Fruit fly (Drosophila melanogaster) whole organism, prepupa: ENCODE results near the gene Rab40.

Experiments used
- Blimp-1 ChIP-seq: fragments of 200-800 bp; sonication (Bioruptor generic); optimal IDR thresholded peaks from 3 replicates; lab custom pipeline; 2017; ENCODE audit warnings: missing biosample characterization, missing genetic modification characterization, mild to moderate bottlenecking, moderate library complexity, missing genetic modification reagents
- CG10631 ChIP-seq: fragments of 200-800 bp; sonication (Bioruptor generic); optimal IDR thresholded peaks from 2 replicates; lab custom pipeline; 2016; ENCODE audit warnings: missing biosample characterization, missing genetic modification characterization
- CG10669 ChIP-seq: fragments of 200-800 bp; sonication (Bioruptor generic); optimal IDR thresholded peaks from 3 replicates; lab custom pipeline; 2018; ENCODE audit warnings: missing biosample characterization, mild to moderate bottlenecking, missing genetic modification characterization, moderate library complexity
- CG11294 ChIP-seq: fragments of 200-800 bp; sonication (Bioruptor generic); IDR thresholded peaks from 2 replicates; pipeline ENCODE4 v1.3.6; 2022; ENCODE audit warnings: missing biosample characterization, missing genetic modification characterization
- CG11762 ChIP-seq: fragments of 200-800 bp; sonication (Bioruptor generic); optimal IDR thresholded peaks from 3 replicates; lab custom pipeline; 2016; ENCODE audit warnings: missing biosample characterization, missing genetic modification characterization; ENCODE audit not compliant: insufficient read depth
- CG11902 ChIP-seq: fragments of 200-800 bp; sonication (Bioruptor generic); optimal IDR thresholded peaks from 3 replicates; lab custom pipeline; 2016; ENCODE audit warnings: missing biosample characterization, missing genetic modification characterization
- CG15336 ChIP-seq: fragments of 200-800 bp; sonication (Bioruptor generic); IDR thresholded peaks from 2 replicates; pipeline ENCODE4 v1.3.6; 2022; ENCODE audit warnings: missing biosample characterization, missing genetic modification characterization
- CG1621 ChIP-seq: fragments of 200-800 bp; sonication (Bioruptor generic); optimal IDR thresholded peaks from 3 replicates; lab custom pipeline; 2018; ENCODE audit warnings: missing biosample characterization, mild to moderate bottlenecking, missing genetic modification characterization
- CG16779 ChIP-seq: fragments of 200-800 bp; sonication (Bioruptor generic); optimal IDR thresholded peaks from 3 replicates; lab custom pipeline; 2017; ENCODE audit warnings: missing biosample characterization, mild to moderate bottlenecking, missing genetic modification characterization
- CG3032 ChIP-seq: fragments of 200-800 bp; optimal IDR thresholded peaks from 2 replicates; lab custom pipeline; 2019; ENCODE audit warnings: missing biosample characterization, mild to moderate bottlenecking, missing genetic modification characterization, moderate library complexity
- CG31627 ChIP-seq: fragments of 200-800 bp; sonication (Bioruptor generic); optimal IDR thresholded peaks from 3 replicates; lab custom pipeline; 2016; ENCODE audit warnings: missing biosample characterization, missing genetic modification characterization
- CG32006 ChIP-seq: fragments of 200-800 bp; sonication (Bioruptor generic); optimal IDR thresholded peaks from 3 replicates; lab custom pipeline; 2017; ENCODE audit warnings: missing biosample characterization, mild to moderate bottlenecking, missing genetic modification characterization
- CG34406 ChIP-seq: fragments of 200-800 bp; sonication (Bioruptor generic); optimal IDR thresholded peaks from 3 replicates; lab custom pipeline; 2016; ENCODE audit warnings: missing biosample characterization, missing genetic modification characterization
- CG3919 ChIP-seq: fragments of 200-800 bp; sonication (Bioruptor generic); optimal IDR thresholded peaks from 3 replicates; lab custom pipeline; 2016; ENCODE audit warnings: missing biosample characterization, missing genetic modification characterization
- CG4318 ChIP-seq: fragments of 200-800 bp; sonication (Bioruptor generic); optimal IDR thresholded peaks from 3 replicates; lab custom pipeline; 2017; ENCODE audit warnings: missing biosample characterization, mild to moderate bottlenecking, missing genetic modification characterization
- CG6276 ChIP-seq: fragments of 200-800 bp; sonication (Bioruptor generic); optimal IDR thresholded peaks from 2 replicates; lab custom pipeline; 2017; ENCODE audit warnings: missing biosample characterization, mild to moderate bottlenecking, missing genetic modification characterization
- CG6792 ChIP-seq: fragments of 200-800 bp; sonication (Bioruptor generic); optimal IDR thresholded peaks from 3 replicates; lab custom pipeline; 2016; ENCODE audit warnings: missing biosample characterization, missing genetic modification characterization
- CG6808 ChIP-seq: fragments of 200-800 bp; sonication (Bioruptor generic); optimal IDR thresholded peaks from 3 replicates; lab custom pipeline; 2017; ENCODE audit warnings: missing biosample characterization, missing genetic modification characterization, mild to moderate bottlenecking, moderate library complexity, missing genetic modification reagents
- CG7368 ChIP-seq: fragments of 200-800 bp; sonication (Bioruptor generic); optimal IDR thresholded peaks from 3 replicates; lab custom pipeline; 2016; ENCODE audit warnings: missing biosample characterization, missing genetic modification characterization
- CG8119 ChIP-seq: fragments of 200-800 bp; sonication (Bioruptor generic); IDR thresholded peaks from 3 replicates; pipeline ENCODE4 v1.3.6; 2022; ENCODE audit warnings: missing biosample characterization, missing genetic modification characterization
- CG8319 ChIP-seq: fragments of 200-800 bp; sonication (Bioruptor generic); optimal IDR thresholded peaks from 3 replicates; lab custom pipeline; 2016; ENCODE audit warnings: missing biosample characterization, missing genetic modification characterization
- CG8632 ChIP-seq: fragments of 200-800 bp; sonication (Bioruptor generic); optimal IDR thresholded peaks from 3 replicates; lab custom pipeline; 2016; ENCODE audit warnings: missing biosample characterization, missing genetic modification characterization
- CG9139 ChIP-seq: fragments of 200-800 bp; sonication (Bioruptor generic); optimal IDR thresholded peaks from 3 replicates; lab custom pipeline; 2017; ENCODE audit warnings: missing biosample characterization, mild to moderate bottlenecking, missing genetic modification characterization
- Eip78C ChIP-seq: fragments of 200-800 bp; sonication (Bioruptor generic); peaks from one replicate; lab custom pipeline; 2016; ENCODE audit warnings: missing biosample characterization, missing genetic modification characterization
- Eip93F ChIP-seq: fragments of 200-800 bp; sonication (Bioruptor generic); optimal IDR thresholded peaks from 2 replicates; lab custom pipeline; 2016; ENCODE audit warnings: missing biosample characterization, mild to moderate bottlenecking, missing genetic modification characterization
- Ets96B ChIP-seq: fragments of 200-800 bp; optimal IDR thresholded peaks from 2 replicates; lab custom pipeline; 2019; ENCODE audit warnings: missing biosample characterization, mild to moderate bottlenecking, missing genetic modification characterization, moderate library complexity
- Hr38 ChIP-seq: sonication (Bioruptor generic); optimal IDR thresholded peaks from 2 replicates; lab custom pipeline; 2016; ENCODE audit warnings: missing biosample characterization, missing genetic modification characterization
- Hr39 ChIP-seq: fragments of 200-800 bp; sonication (Bioruptor generic); optimal IDR thresholded peaks from 2 replicates; lab custom pipeline; 2016; ENCODE audit warnings: missing biosample characterization, missing genetic modification characterization
- Hr4 ChIP-seq: fragments of 200-800 bp; sonication (Bioruptor generic); optimal IDR thresholded peaks from 3 replicates; lab custom pipeline; 2016; ENCODE audit warnings: missing biosample characterization, missing genetic modification characterization
- Smox ChIP-seq: fragments of 200-800 bp; sonication (Bioruptor generic); optimal IDR thresholded peaks from 3 replicates; lab custom pipeline; 2016; ENCODE audit warnings: missing biosample characterization, missing genetic modification characterization
- Sox102F ChIP-seq: fragments of 200-800 bp; sonication (Bioruptor generic); optimal IDR thresholded peaks from 2 replicates; lab custom pipeline; 2016; ENCODE audit warnings: missing biosample characterization, mild to moderate bottlenecking, missing genetic modification characterization
- Sox15 ChIP-seq: fragments of 200-800 bp; sonication (Bioruptor generic); optimal IDR thresholded peaks from 3 replicates; lab custom pipeline; 2016; ENCODE audit warnings: missing biosample characterization, missing genetic modification characterization
- achi ChIP-seq: fragments of 200-800 bp; sonication (Bioruptor generic); optimal IDR thresholded peaks from 3 replicates; lab custom pipeline; 2016; ENCODE audit warnings: missing biosample characterization, missing genetic modification characterization
- acj6 ChIP-seq: fragments of 200-800 bp; sonication (Bioruptor generic); optimal IDR thresholded peaks from 3 replicates; lab custom pipeline; 2016; ENCODE audit warnings: missing biosample characterization, missing genetic modification characterization
- dac ChIP-seq: fragments of 200-800 bp; sonication (Bioruptor generic); optimal IDR thresholded peaks from 2 replicates; lab custom pipeline; 2017; ENCODE audit warnings: missing biosample characterization, mild to moderate bottlenecking, missing genetic modification characterization
- dsx ChIP-seq: fragments of 200-800 bp; optimal IDR thresholded peaks from 3 replicates; lab custom pipeline; 2019; ENCODE audit warnings: missing biosample characterization, mild to moderate bottlenecking, missing genetic modification characterization, moderate library complexity; ENCODE audit not compliant: poor library complexity, severe bottlenecking
- eg ChIP-seq: fragments of 200-800 bp; sonication (Bioruptor generic); IDR thresholded peaks from 3 replicates; pipeline ENCODE4 v1.3.6; 2022; ENCODE audit warnings: missing biosample characterization, missing genetic modification characterization
- fd59A ChIP-seq: fragments of 200-800 bp; sonication (Bioruptor generic); optimal IDR thresholded peaks from 2 replicates; lab custom pipeline; 2017; ENCODE audit warnings: missing biosample characterization, mild to moderate bottlenecking, missing genetic modification characterization, missing genetic modification reagents
- fd85E ChIP-seq: fragments of 200-800 bp; sonication (Bioruptor generic); optimal IDR thresholded peaks from 3 replicates; lab custom pipeline; 2016; ENCODE audit warnings: missing biosample characterization, missing genetic modification characterization
- fkh ChIP-seq: fragments of 200-800 bp; sonication (Bioruptor generic); optimal IDR thresholded peaks from 3 replicates; lab custom pipeline; 2017; ENCODE audit warnings: missing biosample characterization, mild to moderate bottlenecking, missing genetic modification characterization, moderate library complexity
- lz ChIP-seq: fragments of 200-800 bp; sonication (Bioruptor generic); optimal IDR thresholded peaks from 3 replicates; lab custom pipeline; 2016; ENCODE audit warnings: missing biosample characterization, missing genetic modification characterization
- net ChIP-seq: fragments of 200-800 bp; sonication (Bioruptor generic); optimal IDR thresholded peaks from 3 replicates; lab custom pipeline; 2016; ENCODE audit warnings: missing biosample characterization, missing genetic modification characterization
- pdm3 ChIP-seq: fragments of 200-800 bp; sonication (Bioruptor generic); optimal IDR thresholded peaks from 3 replicates; lab custom pipeline; 2016; ENCODE audit warnings: missing biosample characterization, missing genetic modification characterization
- spab ChIP-seq: fragments of 200-800 bp; sonication (Bioruptor generic); optimal IDR thresholded peaks from 2 replicates; lab custom pipeline; 2017; ENCODE audit warnings: missing biosample characterization, mild to moderate bottlenecking, missing genetic modification characterization, missing genetic modification reagents
- ss ChIP-seq, 2 experiments: fragments of 200-800 bp; sonication (Bioruptor generic); optimal IDR thresholded peaks; 2 replicates in 1 of 2; 3 replicates in 1 of 2; lab custom pipeline; 2017 to 2018; ENCODE audit warnings: mild to moderate bottlenecking in 2 of 2, missing biosample characterization in 2 of 2, missing genetic modification characterization in 2 of 2, moderate library complexity in 1 of 2
- svp ChIP-seq: fragments of 200-800 bp; sonication (Bioruptor generic); peaks from one replicate; lab custom pipeline; 2016; ENCODE audit warnings: missing biosample characterization, missing genetic modification characterization
- topi ChIP-seq: fragments of 200-800 bp; sonication (Bioruptor generic); optimal IDR thresholded peaks from 3 replicates; lab custom pipeline; 2016; ENCODE audit warnings: missing biosample characterization, missing genetic modification characterization

Rab40 gene

dm6 chrX:12473953-12474468 is 11.1 kb upstream of the Rab40 start (continued):
- no peak for TF ChIP-seq CG7368 (GFP tag; lab: Kevin White, UChicago)
- peak; percentile 96 for TF ChIP-seq fkh (GFP tag; lab: Kevin White, UChicago)
- TF ChIP-seq CG6276 (GFP tag; lab: Kevin White, UChicago) = peak; percentile 19
- TF ChIP-seq CG31627 (GFP tag; lab: Kevin White, UChicago) = no peak
- TF ChIP-seq CG11294 = peak; percentile 41; the same call in 1 of the 2 replicates
- TF ChIP-seq CG34406 (GFP tag; lab: Kevin White, UChicago) = peak; percentile 19
- no peak for TF ChIP-seq CG16779 (tag; lab: Kevin White, UChicago)
- no peak for TF ChIP-seq CG1621 (tag; lab: Kevin White, UChicago)
- peak; percentile 19 for TF ChIP-seq lz (GFP tag; lab: Kevin White, UChicago)
- peak; percentile 6 for TF ChIP-seq CG6792 (GFP tag; lab: Kevin White, UChicago)
- TF ChIP-seq CG4318 (GFP tag; lab: Kevin White, UChicago) = peak; percentile 12
- TF ChIP-seq achi (GFP tag; lab: Kevin White, UChicago) = peak; percentile 45
- TF ChIP-seq Hr38 (GFP tag; lab: Kevin White, UChicago) = no peak
- no peak for TF ChIP-seq spab (GFP tag; lab: Kevin White, UChicago)
- TF ChIP-seq eg (GFP tag; lab: Robert Waterston, UW) = 0 out of 3 replicates have a peak, but pooled peaks have one; percentile 27
- TF ChIP-seq Sox102F (GFP tag; lab: Kevin White, UChicago) = peak; percentile 19
- TF ChIP-seq CG15336 (GFP tag; lab: Robert Waterston, UW) = peak; percentile 70
- TF ChIP-seq CG8119 (GFP tag; lab: Robert Waterston, UW) = peak; percentile 60

dm6 chrX:12472244-12472736 is 9.4 kb upstream of the Rab40 start:
- TF ChIP-seq CG32006 (GFP tag; lab: Kevin White, UChicago) = peak; percentile 96
- TF ChIP-seq fd59A (GFP tag; lab: Kevin White, UChicago) = peak; percentile 85
- peak; percentile 91 for TF ChIP-seq pdm3 (GFP tag; lab: Kevin White, UChicago)
- peak; percentile 73 for TF ChIP-seq Eip93F (GFP tag; lab: Kevin White, UChicago)
- TF ChIP-seq CG11902 = peak; percentile 80
- peak; percentile 92 for TF ChIP-seq topi (GFP tag; lab: Kevin White, UChicago)
- TF ChIP-seq svp (GFP tag; lab: Kevin White, UChicago) = peak; percentile 97
- TF ChIP-seq Hr4 (GFP tag; lab: Kevin White, UChicago) = peak; percentile 94
- TF ChIP-seq acj6 (GFP tag; lab: Kevin White, UChicago) = peak; percentile 96
- TF ChIP-seq dac = peak; percentile 87
- TF ChIP-seq CG11762 (GFP tag; lab: Kevin White, UChicago) = peak; percentile 88
- peak; percentile 91 for TF ChIP-seq CG7368 (GFP tag; lab: Kevin White, UChicago)
- peak; percentile 97 for TF ChIP-seq eg (GFP tag; lab: Robert Waterston, UW)
- TF ChIP-seq ss (GFP tag; optimal IDR thresholded peaks at IDR 0.05; lab: Kevin White, UChicago) = peak; percentile 84 to 90
- peak; percentile 92 for TF ChIP-seq CG3032 (tag; lab: Kevin White, UChicago)
- TF ChIP-seq Ets96B (tag; lab: Kevin White, UChicago) = peak; percentile 87
- peak; percentile 92 for TF ChIP-seq CG3919 (GFP tag; lab: Kevin White, UChicago)
- peak; percentile 96 for TF ChIP-seq CG15336 (GFP tag; lab: Robert Waterston, UW)
- peak; percentile 88 for TF ChIP-seq Sox15
- TF ChIP-seq CG8632 (GFP tag; lab: Kevin White, UChicago) = peak; percentile 93
- peak; percentile 90 for TF ChIP-seq dsx (GFP tag; lab: Kevin White, UChicago)
- TF ChIP-seq CG4318 (GFP tag; lab: Kevin White, UChicago) = peak; percentile 92
- TF ChIP-seq CG31627 (GFP tag; lab: Kevin White, UChicago) = peak; percentile 81
- peak; percentile 75 for TF ChIP-seq Hr39
- TF ChIP-seq CG6808 (GFP tag; lab: Kevin White, UChicago) = peak; percentile 87
- TF ChIP-seq Blimp-1 = peak; percentile 77
- no peak for TF ChIP-seq Hr38 (GFP tag; lab: Kevin White, UChicago)
- TF ChIP-seq CG16779 (tag; lab: Kevin White, UChicago) = peak; percentile 89
- peak; percentile 93 for TF ChIP-seq CG34406 (GFP tag; lab: Kevin White, UChicago)
- TF ChIP-seq Sox102F (GFP tag; lab: Kevin White, UChicago) = peak; percentile 88
- peak; percentile 87 for TF ChIP-seq CG8319 (GFP tag; lab: Kevin White, UChicago)
- TF ChIP-seq net (GFP tag; lab: Kevin White, UChicago) = peak; percentile 92
- peak; percentile 76 for TF ChIP-seq CG9139 (GFP tag; lab: Kevin White, UChicago)
- TF ChIP-seq CG10669 (GFP tag; lab: Kevin White, UChicago) = peak; percentile 91
- peak; percentile 97 for TF ChIP-seq CG8119 (GFP tag; lab: Robert Waterston, UW)
- TF ChIP-seq fd85E = peak; percentile 76
- peak; percentile 99 for TF ChIP-seq Eip78C (GFP tag; lab: Kevin White, UChicago)
- peak; percentile 94 for TF ChIP-seq CG10631 (GFP tag; lab: Kevin White, UChicago)
- TF ChIP-seq Smox (GFP tag; lab: Kevin White, UChicago) = peak; percentile 88
